Worm (Caenorhabditis elegans): ENCODE results near the gene nstp-3.
A peak's percentile ranks its signal among the peaks of the same experiment; 100 is the strongest.

Gene nstp-3

ce11 chrV:5816470-5817061 is 18.5 kb upstream of the nstp-3 start:
- TF ChIP-seq elt-2 (tag; optimal IDR thresholded peaks at IDR 0.05) (peak; percentile 64), ceh-63 (GFP tag; optimal IDR thresholded peaks at IDR 0.05) (no peak), lin-35 (GFP tag; optimal IDR thresholded peaks at IDR 0.05) (peak in 1 of 2 experiments; percentile 3)

DNA sequence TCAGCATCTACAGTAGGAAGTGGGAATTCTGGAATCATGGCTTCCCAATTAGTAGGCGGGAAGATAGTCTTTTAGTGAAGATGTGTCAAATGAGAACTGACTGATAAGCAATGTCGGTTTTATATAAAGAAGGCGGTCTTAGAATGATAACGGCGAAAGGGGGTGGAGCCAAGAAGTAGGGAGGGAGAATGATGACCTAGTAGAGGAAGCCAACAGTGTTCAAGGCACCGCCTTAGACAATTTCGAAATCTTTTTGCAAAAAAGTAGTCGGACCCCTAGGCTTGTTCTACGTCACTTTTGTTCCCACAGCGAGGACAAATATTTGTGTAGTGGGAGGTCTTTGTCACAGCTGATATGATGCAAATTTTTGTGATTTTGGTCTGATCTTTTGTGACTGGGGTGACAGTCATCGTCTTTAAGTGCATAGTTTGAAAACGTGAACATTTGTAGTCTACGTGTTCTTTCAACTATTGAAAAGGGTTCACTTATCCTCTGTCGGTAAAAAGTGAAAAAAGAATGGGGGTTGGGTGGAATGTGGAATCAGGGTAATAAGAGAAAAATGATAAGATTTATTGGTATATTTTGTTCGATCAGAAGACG is 15.1 kb upstream of the nstp-3 start, which contains the start of gene ZC250.4:
ZC250.4 (minus strand) TSS at position 78 of the 600 bp plus-strand sequence.
- peak; percentile 6 for TF ChIP-seq blmp-1 (tag; optimal IDR thresholded peaks at IDR 0.05)
- no peak for TF ChIP-seq ceh-82 (tag; optimal IDR thresholded peaks at IDR 0.05)
- TF ChIP-seq elt-2 (tag; optimal IDR thresholded peaks at IDR 0.05), result peak; percentile 7
- peak; percentile 8 for TF ChIP-seq pqm-1 (tag; optimal IDR thresholded peaks at IDR 0.05)
- peak; percentile 48 for TF ChIP-seq nhr-85 (tag)

- TF ChIP-seq nhr-237 (tag; optimal IDR thresholded peaks at IDR 0.05), result no peak
- no peak for TF ChIP-seq alr-1 (tag; optimal IDR thresholded peaks at IDR 0.05; ENCODE audit: borderline replicate concordance)
- TF ChIP-seq zip-4 (GFP tag; optimal IDR thresholded peaks at IDR 0.05), result no peak
- no peak for TF ChIP-seq vab-15 (tag; optimal IDR thresholded peaks at IDR 0.05)
- TF ChIP-seq lir-3 (tag; optimal IDR thresholded peaks at IDR 0.05; ENCODE audit: poor library complexity), result no peak
- no peak for TF ChIP-seq blmp-1 (tag; optimal IDR thresholded peaks at IDR 0.05)
- TF ChIP-seq zag-1 (tag; optimal IDR thresholded peaks at IDR 0.05), result no peak
- TF ChIP-seq pax-3 (tag; optimal IDR thresholded peaks at IDR 0.05), result no peak
- no peak for TF ChIP-seq swsn-7 (tag; optimal IDR thresholded peaks at IDR 0.05)
- no peak for TF ChIP-seq unc-98 (GFP tag; IDR thresholded peaks at IDR 0.05)
- no peak for TF ChIP-seq unc-86 (tag; optimal IDR thresholded peaks at IDR 0.05)
- TF ChIP-seq lin-35 (GFP tag; optimal IDR thresholded peaks at IDR 0.05), result no peak
- no peak for TF ChIP-seq nhr-12 (tag; optimal IDR thresholded peaks at IDR 0.05)
- TF ChIP-seq ceh-88 (GFP tag; IDR thresholded peaks at IDR 0.05), result no peak
- TF ChIP-seq dpl-1 (GFP tag; optimal IDR thresholded peaks at IDR 0.05), result no peak
- no peak for TF ChIP-seq hlh-4 (tag; optimal IDR thresholded peaks at IDR 0.05)
- TF ChIP-seq ceh-82 (tag; optimal IDR thresholded peaks at IDR 0.05), result no peak
Observed at ce11 chrV:5805467-5805866, 7.4 kb upstream of the nstp-3 start, which contains the start of gene ZC250.5. Gene ZC250.5 (plus strand): TSS chrV:5805767.

DNA sequence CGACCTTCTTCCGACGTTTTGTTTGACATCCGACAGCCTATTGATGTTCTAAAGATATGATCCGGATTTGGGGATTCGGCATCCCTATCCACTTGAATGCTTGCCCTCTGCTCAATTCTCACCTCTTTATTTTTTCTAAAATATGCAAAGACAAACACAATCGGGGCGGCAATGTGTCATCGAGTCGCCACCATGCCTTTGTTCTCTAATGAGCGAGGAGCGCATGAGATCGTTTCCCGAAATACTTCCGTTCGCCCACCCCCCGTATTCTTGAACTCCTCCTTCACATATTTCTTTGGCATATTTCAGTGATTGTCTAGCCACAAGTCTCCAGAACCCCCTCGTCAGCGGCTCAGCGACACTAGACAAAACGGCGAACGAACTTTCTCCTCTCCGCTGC is 1.3 kb upstream of the nstp-3 start, which contains the start of gene cyn-17:
cyn-17 (plus strand) TSS at position 301 of the 400 bp plus-strand sequence.
- TF ChIP-seq elt-2 (tag; optimal IDR thresholded peaks at IDR 0.05) (no peak), nhr-47 (tag; optimal IDR thresholded peaks at IDR 0.05) (no peak), dsc-1 (tag; optimal IDR thresholded peaks at IDR 0.05) (no peak), ztf-4 (tag; optimal IDR thresholded peaks at IDR 0.05) (no peak), sox-4 (tag; optimal IDR thresholded peaks at IDR 0.05) (no peak), efl-1 (optimal IDR thresholded peaks at IDR 0.05) (no peak), efl-1 (GFP tag; optimal IDR thresholded peaks at IDR 0.05 in 1 of 2) (peak in 1 of 2 experiments; percentile 89), pax-3 (tag; optimal IDR thresholded peaks at IDR 0.05) (no peak)

DNA sequence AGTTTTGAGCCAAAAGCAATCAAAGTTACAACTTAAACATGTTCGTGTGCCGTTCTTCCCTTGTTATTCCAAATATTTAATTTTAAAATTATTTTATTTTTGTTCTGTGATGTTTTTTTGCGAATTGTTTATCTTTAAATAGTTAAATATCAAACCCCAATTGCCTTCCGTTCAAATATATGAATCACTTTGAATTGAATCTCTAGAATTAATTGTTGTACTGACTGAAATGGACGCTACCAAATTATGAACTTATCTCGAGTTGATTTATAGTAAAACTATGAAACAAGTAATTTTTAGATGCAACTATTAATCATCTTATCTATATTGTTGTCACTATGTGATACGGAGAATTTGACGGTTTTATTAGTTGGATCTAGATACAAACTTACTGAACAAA is 6.0 kb downstream of the nstp-3 start, which contains the start of gene ZC250.2:
ZC250.2 (plus strand) TSS at position 301 of the 400 bp plus-strand sequence.
- TF ChIP-seq aly-2 (tag; optimal IDR thresholded peaks at IDR 0.05), result no peak
- peak; percentile 48 for TF ChIP-seq nhr-85 (tag)

DNA sequence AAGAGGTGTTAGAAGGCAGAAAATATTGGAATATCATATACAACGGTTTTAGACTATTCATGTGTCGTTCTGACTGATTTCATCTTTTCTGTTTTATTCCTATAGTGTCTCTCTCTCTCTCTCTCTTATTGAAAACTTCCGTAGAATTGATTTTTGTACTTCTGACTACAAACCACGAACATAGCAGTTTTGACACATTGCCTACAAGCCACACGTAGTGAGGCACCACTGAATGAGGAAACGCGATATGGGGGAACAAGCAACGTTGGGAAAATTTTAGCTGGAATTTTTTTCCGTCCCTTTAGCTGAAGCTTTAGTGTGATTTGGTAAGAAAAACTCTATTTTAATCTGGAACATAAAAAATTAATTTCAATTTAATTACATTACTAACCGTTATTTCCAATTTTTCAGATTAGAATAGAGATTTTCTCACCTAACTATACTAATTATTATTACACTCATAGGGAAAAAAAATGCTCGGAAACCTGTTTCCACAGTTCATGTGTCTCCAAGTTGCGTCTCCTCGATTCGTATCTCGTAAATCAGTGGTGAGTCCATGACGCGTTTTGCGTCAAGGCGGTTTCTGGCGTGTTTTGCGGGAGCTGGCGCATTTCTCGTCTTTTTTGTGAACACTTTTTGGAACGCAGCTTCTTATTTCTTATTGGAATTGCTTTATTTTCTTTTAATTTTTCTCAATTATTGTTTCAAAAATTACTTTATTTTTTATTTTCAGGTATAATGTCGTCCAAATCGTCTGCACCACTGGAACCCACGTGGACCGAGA is 7.3 kb downstream of the nstp-3 start, which contains the start of the genes nhr-142 and F44E7.9:
nhr-142 (minus strand) TSS at position 57 of the 784 bp plus-strand sequence.
F44E7.9 (plus strand) TSS at position 734 of the 784 bp plus-strand sequence.
- no peak for TF ChIP-seq unc-30 (tag; optimal IDR thresholded peaks at IDR 0.05)
- TF ChIP-seq efl-1 (optimal IDR thresholded peaks at IDR 0.05), result peak; percentile 85 to 88
- peak; percentile 76 to 98 for TF ChIP-seq efl-1 (GFP tag; optimal IDR thresholded peaks at IDR 0.05 in 1 of 2)
- TF ChIP-seq blmp-1 (tag; optimal IDR thresholded peaks at IDR 0.05), result peak; percentile 52
- peak; percentile 52 for TF ChIP-seq sox-4 (tag; optimal IDR thresholded peaks at IDR 0.05)
- peak; percentile 87 for TF ChIP-seq xbp-1 (tag; optimal IDR thresholded peaks at IDR 0.05)
- no peak for TF ChIP-seq C34B4.2 (tag; optimal IDR thresholded peaks at IDR 0.05)
- peak; percentile 93 for TF ChIP-seq C16A3.4 (tag; optimal IDR thresholded peaks at IDR 0.05)
- TF ChIP-seq tbx-2 (tag; optimal IDR thresholded peaks at IDR 0.05), result peak; percentile 85
- peak; percentile 55; the same call in 1 of the 2 replicates for TF ChIP-seq mab-9 (GFP tag; IDR thresholded peaks at IDR 0.05)
- TF ChIP-seq nhr-47 (tag; optimal IDR thresholded peaks at IDR 0.05), result peak; percentile 92
- peak; percentile 89 to 90 (median 90) for TF ChIP-seq ceh-82 (tag; optimal IDR thresholded peaks at IDR 0.05)
- peak; percentile 84 for TF ChIP-seq swsn-7 (tag; optimal IDR thresholded peaks at IDR 0.05)
- peak; percentile 38 for TF ChIP-seq pag-3 (tag; optimal IDR thresholded peaks at IDR 0.05; ENCODE audit: borderline replicate concordance, insufficient read depth)
- TF ChIP-seq fkh-4 (tag; optimal IDR thresholded peaks at IDR 0.05; ENCODE audit: borderline replicate concordance), result peak; percentile 32
- peak; percentile 81 to 86 for TF ChIP-seq lin-35 (GFP tag; optimal IDR thresholded peaks at IDR 0.05)
- peak; percentile 87 for TF ChIP-seq nhr-19 (GFP tag; conservative IDR thresholded peaks at IDR 0.05)
- peak; percentile 40 for TF ChIP-seq sup-37 (GFP tag; optimal IDR thresholded peaks at IDR 0.05)

Measured in whole organism, L1 larva.